Worm (Caenorhabditis elegans) whole organism, young adult: Measurements from ENCODE around the gene sru-4.

Experiments
- B0019.2 ChIP-seq: fragments of 200-800 bp; sonication (Bioruptor generic); conservative IDR thresholded peaks from 2 replicates; pipeline ENCODE4 v1.3.6; 2022; ENCODE audit warnings: missing genetic modification reagents, missing genetic modification characterization, missing compliant biosample characterization
- B0261.1 ChIP-seq: sonication (generic microtip); optimal IDR thresholded peaks from 2 replicates; lab custom pipeline; 2016; ENCODE audit warnings: mild to moderate bottlenecking, missing genetic modification characterization, moderate library complexity, missing compliant biosample characterization
- F10E7.11 ChIP-seq: sonication (generic microtip); optimal IDR thresholded peaks from 2 replicates; lab custom pipeline; 2017; ENCODE audit warnings: mild to moderate bottlenecking, missing genetic modification characterization, moderate library complexity, missing compliant biosample characterization
- F22D6.2 ChIP-seq: sonication (generic microtip); optimal IDR thresholded peaks from 2 replicates; lab custom pipeline; 2016; ENCODE audit warnings: mild to moderate bottlenecking, missing genetic modification characterization, missing compliant biosample characterization
- F52B5.7 ChIP-seq: sonication (generic microtip); optimal IDR thresholded peaks from 2 replicates; lab custom pipeline; 2016; ENCODE audit warnings: mild to moderate bottlenecking, missing genetic modification characterization, missing compliant biosample characterization
- K12H6.12 ChIP-seq: fragments of 200-800 bp; sonication (Bioruptor generic); optimal IDR thresholded peaks from 2 replicates; lab custom pipeline; 2018; ENCODE audit warnings: mild to moderate bottlenecking, missing genetic modification characterization, missing compliant biosample characterization
- Y53F4B.3 ChIP-seq: fragments of 200-800 bp; sonication (Bioruptor generic); IDR thresholded peaks from 2 replicates; pipeline ENCODE4 v1.3.6; 2022; ENCODE audit warnings: missing genetic modification reagents, missing genetic modification characterization, missing compliant biosample characterization
- akir-1 ChIP-seq: fragments of 200-800 bp; sonication (Bioruptor generic); optimal IDR thresholded peaks from 2 replicates; lab custom pipeline; 2018; ENCODE audit warnings: mild to moderate bottlenecking, missing genetic modification characterization, moderate library complexity, missing compliant biosample characterization
- ama-1 ChIP-seq, 3 experiments: fragments of 150-350 bp in 1 of 3; sonication (generic microtip) in 2 of 3; optimal IDR thresholded peaks; 2 replicates each; lab custom pipeline; 2014 to 2018; ENCODE audit warnings: missing biosample characterization in 2 of 3, missing genetic modification characterization in 2 of 3, missing genetic modification reagents in 2 of 3
- bed-2 ChIP-seq: fragments of 200-800 bp; sonication (Bioruptor generic); IDR thresholded peaks from 2 replicates; pipeline ENCODE4 v1.3.6; 2022; ENCODE audit warnings: missing genetic modification reagents, missing genetic modification characterization, missing compliant biosample characterization
- ceh-40 ChIP-seq: fragments of 200-800 bp; sonication (Bioruptor generic); IDR thresholded peaks from 2 replicates; pipeline ENCODE4 v1.3.6; 2022; ENCODE audit warnings: missing genetic modification characterization, missing compliant biosample characterization
- ceh-58 ChIP-seq: fragments of 200-800 bp; sonication (Bioruptor generic); IDR thresholded peaks from 2 replicates; pipeline ENCODE4 v1.3.6; 2022; ENCODE audit warnings: missing genetic modification characterization, missing compliant biosample characterization
- ceh-79 ChIP-seq: sonication (generic microtip); optimal IDR thresholded peaks from 2 replicates; lab custom pipeline; 2017; ENCODE audit warnings: mild to moderate bottlenecking, missing genetic modification characterization, missing compliant biosample characterization
- ceh-91 ChIP-seq: fragments of 200-800 bp; sonication (Bioruptor generic); IDR thresholded peaks from 2 replicates; pipeline ENCODE4 v1.3.6; 2022; ENCODE audit warnings: missing genetic modification reagents, missing genetic modification characterization, missing compliant biosample characterization
- dpl-1 ChIP-seq: fragments of 150-350 bp; optimal IDR thresholded peaks from 2 replicates; lab custom pipeline; 2014; ENCODE audit warnings: missing biosample characterization, missing genetic modification reagents, missing genetic modification characterization
- egl-44 ChIP-seq: fragments of 200-800 bp; sonication (Bioruptor generic); IDR thresholded peaks from 2 replicates; pipeline ENCODE4 v1.3.6; 2022; ENCODE audit warnings: missing genetic modification reagents, missing genetic modification characterization, missing compliant biosample characterization
- ets-4 ChIP-seq: fragments of 200-800 bp; sonication (Bioruptor generic); optimal IDR thresholded peaks from 2 replicates; lab custom pipeline; 2018; ENCODE audit warnings: mild to moderate bottlenecking, missing genetic modification characterization, missing compliant biosample characterization
- hmg-20 ChIP-seq: fragments of 200-800 bp; sonication (Bioruptor generic); IDR thresholded peaks from 2 replicates; pipeline ENCODE4 v1.3.6; 2022; ENCODE audit warnings: missing genetic modification reagents, missing genetic modification characterization, missing compliant biosample characterization
- lag-1 ChIP-seq: fragments of 200-800 bp; sonication (Bioruptor generic); IDR thresholded peaks from 2 replicates; pipeline ENCODE4 v1.3.6; 2022; ENCODE audit warnings: missing genetic modification reagents, missing genetic modification characterization, missing compliant biosample characterization
- lin-40 ChIP-seq: sonication (generic microtip); optimal IDR thresholded peaks from 2 replicates; lab custom pipeline; 2016; ENCODE audit warnings: missing genetic modification characterization, mild to moderate bottlenecking, missing compliant biosample characterization, missing genotype, missing genetic modification reagents
- lsy-27 ChIP-seq: sonication (generic microtip); optimal IDR thresholded peaks from 2 replicates; lab custom pipeline; 2017; ENCODE audit warnings: missing genetic modification characterization, mild to moderate bottlenecking, missing compliant biosample characterization, antibody characterized with exemption, missing genotype, borderline replicate concordance; ENCODE audit not compliant: insufficient read depth
- madf-3 ChIP-seq: fragments of 200-800 bp; sonication (Bioruptor generic); IDR thresholded peaks from 2 replicates; pipeline ENCODE4 v1.3.6; 2022; ENCODE audit warnings: missing genetic modification reagents, missing genetic modification characterization, missing compliant biosample characterization
- madf-6 ChIP-seq: fragments of 200-800 bp; sonication (Bioruptor generic); IDR thresholded peaks from 2 replicates; pipeline ENCODE4 v1.3.6; 2022; ENCODE audit warnings: missing genetic modification reagents, missing genetic modification characterization, missing compliant biosample characterization
- nfya-2 ChIP-seq: fragments of 200-800 bp; sonication (Bioruptor generic); IDR thresholded peaks from 2 replicates; pipeline ENCODE4 v1.3.6; 2022; ENCODE audit warnings: missing genetic modification reagents, missing genetic modification characterization, missing compliant biosample characterization
- nhr-120 ChIP-seq: fragments of 200-800 bp; sonication (Bioruptor generic); IDR thresholded peaks from 2 replicates; pipeline ENCODE4 v1.3.6; 2022; ENCODE audit warnings: missing genetic modification characterization, missing compliant biosample characterization
- rec-8 ChIP-seq, 2 experiments: sonication (generic microtip); optimal IDR thresholded peaks; 2 replicates each; lab custom pipeline; 2016; ENCODE audit warnings: mild to moderate bottlenecking in 2 of 2, missing genetic modification characterization in 2 of 2, missing genetic modification reagents in 2 of 2, missing genotype in 2 of 2, missing biosample characterization in 1 of 2, missing compliant biosample characterization in 1 of 2, moderate library complexity in 1 of 2
- rpc-1 ChIP-seq, 2 experiments: fragments of 150-350 bp in 1 of 2; sonication (generic microtip) in 1 of 2; optimal IDR thresholded peaks; 2 replicates each; lab custom pipeline; 2014 to 2018; ENCODE audit warnings: missing biosample characterization in 1 of 2, missing genetic modification characterization in 1 of 2, missing genetic modification reagents in 1 of 2, missing genotype in 1 of 2
- sea-2 ChIP-seq: fragments of 200-800 bp; sonication (Bioruptor generic); IDR thresholded peaks from 2 replicates; pipeline ENCODE4 v1.3.6; 2022; ENCODE audit warnings: missing genetic modification characterization, missing compliant biosample characterization
- tbp1 ChIP-seq: fragments of 200-800 bp; sonication (Bioruptor generic); optimal IDR thresholded peaks from 2 replicates; lab custom pipeline; 2018; ENCODE audit warnings: mild to moderate bottlenecking, missing genetic modification characterization, missing compliant biosample characterization
- tlf-1 ChIP-seq: fragments of 200-800 bp; sonication (Bioruptor generic); optimal IDR thresholded peaks from 2 replicates; lab custom pipeline; 2018; ENCODE audit warnings: mild to moderate bottlenecking, missing genetic modification characterization, missing compliant biosample characterization
- unc-62 ChIP-seq: fragments of 150-350 bp; optimal IDR thresholded peaks from 2 replicates; lab custom pipeline; 2014; ENCODE audit warnings: missing biosample characterization, missing genetic modification reagents, missing genetic modification characterization
- ztf-18 ChIP-seq: sonication (generic microtip); optimal IDR thresholded peaks from 2 replicates; lab custom pipeline; 2016; ENCODE audit warnings: missing genotype, mild to moderate bottlenecking, missing genetic modification characterization, missing compliant biosample characterization
- ztf-6 ChIP-seq: fragments of 200-800 bp; sonication (Bioruptor generic); IDR thresholded peaks from 2 replicates; pipeline ENCODE4 v1.3.6; 2022; ENCODE audit warnings: missing genetic modification reagents, missing genetic modification characterization, missing compliant biosample characterization

The sru-4 gene

DNA sequence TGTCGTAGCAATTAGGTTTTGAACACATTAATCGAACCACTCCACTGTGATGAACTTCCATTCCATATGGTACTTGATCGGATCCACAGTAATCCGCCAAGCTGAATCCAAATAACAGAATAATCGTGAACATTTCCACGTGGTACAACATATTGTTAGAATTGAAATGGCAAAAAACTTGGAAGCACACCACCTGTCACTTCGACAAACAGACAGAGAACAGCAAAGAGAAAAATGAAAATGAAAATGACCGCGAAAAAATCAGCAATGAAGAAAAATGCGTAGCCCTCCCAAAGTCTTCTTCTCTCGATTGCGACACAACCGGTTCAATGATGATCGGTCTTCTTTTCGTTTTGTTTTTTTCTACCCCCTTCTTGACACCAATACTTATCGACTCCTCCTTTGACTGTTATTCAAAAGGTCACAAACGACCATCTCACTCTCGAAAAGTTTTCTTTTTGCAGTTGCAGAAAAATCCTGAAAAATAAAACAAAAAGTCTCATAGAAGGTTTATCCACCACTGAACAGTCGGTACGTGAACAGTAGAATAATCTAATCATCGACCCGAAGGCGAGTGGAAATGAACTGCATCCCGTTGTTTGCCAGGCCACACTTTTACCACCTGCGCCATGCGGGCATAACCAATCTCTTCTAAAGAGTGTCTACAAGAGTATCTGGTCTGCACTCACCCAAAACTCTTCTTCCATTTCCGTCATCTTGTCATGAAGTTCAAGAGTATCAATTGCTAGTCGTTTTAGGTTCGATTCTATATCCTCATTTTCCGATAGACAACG, 20.9 kb upstream of the sru-4 start, which contains the start of gene wrt-3 (continued):
- TF ChIP-seq K12H6.12 (tag; lab: Kevin White, UChicago) = peak; percentile 56

DNA sequence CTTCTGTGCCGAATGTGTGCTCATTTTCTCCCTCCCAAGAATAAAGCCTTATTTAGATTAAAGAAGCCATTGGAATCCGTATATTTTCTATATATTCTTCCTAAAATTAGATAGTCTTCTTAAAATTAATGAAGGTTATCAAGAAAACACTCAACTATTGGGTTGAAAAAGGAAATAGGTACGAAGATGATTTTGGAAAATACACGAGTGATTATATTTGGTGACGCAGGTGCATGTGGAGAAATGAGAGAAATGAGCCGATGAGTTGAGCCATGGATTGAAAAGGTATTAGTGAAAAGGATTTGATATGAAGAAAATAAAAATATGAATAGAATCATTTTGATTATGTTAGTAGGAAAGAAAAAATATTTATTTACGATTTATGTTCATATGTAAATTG, 17.3 kb upstream of the sru-4 start, which contains the start of gene cng-3:
cng-3 (minus strand) TSS at position 102 of the 400 bp plus-strand sequence.
- TF ChIP-seq ets-4 (GFP tag; lab: Kevin White, UChicago) = no peak
- TF ChIP-seq nhr-120 (GFP tag; lab: Robert Waterston, UW) = no peak
- TF ChIP-seq ztf-18 = no peak
- TF ChIP-seq lag-1 = no peak
- no peak for TF ChIP-seq B0261.1 (tag; lab: Kevin White, UChicago)
- no peak for TF ChIP-seq hmg-20 (GFP tag; lab: Robert Waterston, UW)
- no peak for TF ChIP-seq ztf-6 (GFP tag; lab: Robert Waterston, UW)
- no peak for TF ChIP-seq sea-2 (GFP tag; lab: Robert Waterston, UW)
- TF ChIP-seq Y53F4B.3 (GFP tag; lab: Robert Waterston, UW) = no peak
- TF ChIP-seq akir-1 (GFP tag; lab: Kevin White, UChicago) = no peak

DNA sequence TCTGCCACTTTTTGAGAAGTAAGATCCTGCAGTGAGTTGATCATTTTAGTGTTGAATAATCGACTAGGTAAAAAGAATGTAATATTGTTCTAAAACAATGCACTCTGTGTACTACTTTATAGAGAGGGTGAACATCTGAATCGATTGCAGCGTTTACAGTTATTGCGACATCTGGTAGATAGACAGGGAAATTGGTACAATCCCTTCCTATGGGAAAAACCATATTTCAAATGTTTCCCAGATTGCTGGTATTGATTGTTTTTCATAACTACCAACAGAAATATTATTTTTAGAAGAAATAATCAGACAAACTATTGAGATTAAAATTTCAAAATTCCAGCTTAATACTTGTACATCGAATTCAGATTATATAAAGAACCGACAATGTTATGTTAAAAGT, 13.1 kb upstream of the sru-4 start, which contains the start of gene gadr-2:
gadr-2 (minus strand) TSS at position 101 of the 400 bp plus-strand sequence.
- no peak for TF ChIP-seq akir-1 (GFP tag; lab: Kevin White, UChicago)
- TF ChIP-seq ceh-79 (tag; lab: Kevin White, UChicago) = no peak
- TF ChIP-seq lag-1 = no peak

DNA sequence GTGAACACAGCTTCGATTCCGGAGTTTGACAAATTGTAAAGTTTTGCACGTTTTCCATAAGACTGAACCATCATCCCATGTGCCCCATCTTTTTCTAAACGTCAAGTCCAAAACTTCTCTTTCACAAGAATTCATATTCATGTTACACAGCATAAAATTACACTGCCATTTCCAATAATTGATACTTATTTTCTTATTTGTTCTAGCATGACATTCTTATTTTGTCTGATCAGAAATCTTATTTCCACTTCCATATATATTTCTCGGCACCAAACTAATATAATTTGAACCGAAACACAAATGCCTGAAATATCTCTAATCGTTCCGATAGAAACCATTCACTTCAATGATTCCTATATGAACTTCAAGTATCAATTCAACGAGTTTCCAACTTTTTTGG, 12.2 kb upstream of the sru-4 start, which contains the start of gene sru-2:
sru-2 (plus strand) TSS at position 301 of the 400 bp plus-strand sequence.
- TF ChIP-seq unc-62 (GFP tag; lab: Kevin White, UChicago) = no peak
- no peak for TF ChIP-seq tlf-1 (GFP tag; lab: Kevin White, UChicago)
- TF ChIP-seq B0019.2 = no peak
- TF ChIP-seq lsy-27 (tag; lab: Kevin White, UChicago) = no peak
- TF ChIP-seq bed-2 = no peak
- no peak for TF ChIP-seq ceh-91
- no peak for TF ChIP-seq dpl-1 (GFP tag; lab: Kevin White, UChicago)

DNA sequence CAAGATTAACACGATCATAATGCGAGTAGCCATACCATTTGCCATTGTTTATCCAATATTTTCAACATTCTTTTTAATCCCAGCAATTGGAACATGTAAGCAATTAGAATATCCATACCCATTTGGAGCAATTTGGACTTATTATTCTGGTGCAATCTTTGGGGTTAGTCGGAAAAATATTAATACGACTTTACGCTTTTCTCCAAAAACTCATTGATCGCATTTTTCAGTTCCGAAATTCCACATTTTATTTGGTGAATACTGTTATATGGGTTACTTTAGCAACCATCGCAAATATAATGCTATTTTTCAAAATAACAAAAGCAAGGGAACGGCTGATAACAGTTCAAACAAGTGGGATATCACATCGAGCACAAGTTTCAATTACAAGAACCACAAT, 11.4 kb upstream of the sru-4 start:
- TF ChIP-seq tbp1 (GFP tag; lab: Kevin White, UChicago) (no peak), rpc-1 (optimal IDR thresholded peaks at IDR 0.05; lab: Kevin White, UChicago) (no peak), rpc-1 (tag; optimal IDR thresholded peaks at IDR 0.05; lab: Kevin White, UChicago) (no peak), F10E7.11 (tag; lab: Kevin White, UChicago) (no peak), nfya-2 (GFP tag; lab: Robert Waterston, UW) (no peak), ceh-58 (GFP tag; lab: Robert Waterston, UW) (no peak)

DNA sequence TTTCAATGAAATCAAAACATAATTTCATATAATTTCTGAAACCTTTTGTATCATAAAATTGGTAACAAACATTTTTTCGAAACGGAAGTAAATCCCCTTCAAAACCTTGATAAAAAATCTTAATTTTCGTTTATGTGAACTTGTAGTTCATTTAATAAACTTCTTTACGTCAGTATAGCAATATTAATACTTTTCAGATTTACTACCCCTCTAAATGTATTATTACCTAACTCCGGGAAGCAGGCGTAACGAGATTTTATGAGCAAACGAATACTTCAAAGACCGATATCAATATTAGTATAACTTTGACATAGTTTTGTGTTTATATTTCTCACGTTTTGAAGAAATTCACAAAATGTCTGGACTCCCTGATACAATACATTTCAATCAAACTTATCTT, 9.9 kb upstream of the sru-4 start, which contains the start of gene sru-1:
sru-1 (plus strand) TSS at position 301 of the 400 bp plus-strand sequence.
- no peak for TF ChIP-seq ama-1 (optimal IDR thresholded peaks at IDR 0.05; lab: Kevin White, UChicago)
- no peak for TF ChIP-seq ama-1 (GFP tag; optimal IDR thresholded peaks at IDR 0.05; lab: Kevin White, UChicago)
- no peak for TF ChIP-seq ceh-40
- TF ChIP-seq madf-6 = no peak
- TF ChIP-seq egl-44 (GFP tag; lab: Robert Waterston, UW) = no peak
- no peak for TF ChIP-seq tlf-1 (GFP tag; lab: Kevin White, UChicago)
- no peak for TF ChIP-seq lin-40 (tag; lab: Kevin White, UChicago)
- no peak for TF ChIP-seq F22D6.2 (tag; lab: Kevin White, UChicago)
- TF ChIP-seq F52B5.7 (tag; lab: Kevin White, UChicago) = no peak
- TF ChIP-seq ceh-58 (GFP tag; lab: Robert Waterston, UW) = no peak
- TF ChIP-seq madf-3 (GFP tag; lab: Robert Waterston, UW) = no peak
- TF ChIP-seq rec-8 (tag; optimal IDR thresholded peaks at IDR 0.05; lab: Kevin White, UChicago) = no peak
- TF ChIP-seq, all 124 proteins: peak for 0
